Worm (Caenorhabditis elegans) whole organism, L4 larva: ENCODE measurements around the gene ceh-20.

Source experiments
- F37D6.2 ChIP-seq: sonication (generic microtip); optimal IDR thresholded peaks from 2 replicates; lab custom pipeline; 2016; ENCODE audit warnings: mild to moderate bottlenecking, missing genetic modification characterization, missing compliant biosample characterization
- T20F7.1 ChIP-seq: fragments of 200-800 bp; sonication (Bioruptor generic); optimal IDR thresholded peaks from 2 replicates; lab custom pipeline; 2018; ENCODE audit warnings: mild to moderate bottlenecking, missing genetic modification characterization, missing compliant biosample characterization
- Y48G9A.11 ChIP-seq: fragments of 200-800 bp; sonication (Bioruptor generic); IDR thresholded peaks from 2 replicates; pipeline ENCODE4 v1.3.6; 2022; ENCODE audit warnings: missing genetic modification reagents, missing genetic modification characterization, missing compliant biosample characterization
- ZK337.2 ChIP-seq: fragments of 200-800 bp; sonication (Bioruptor generic); IDR thresholded peaks from 2 replicates; pipeline ENCODE4 v1.3.6; 2022; ENCODE audit warnings: missing genetic modification reagents, missing genetic modification characterization, missing compliant biosample characterization
- aha-1 ChIP-seq: fragments of 150-350 bp; peaks from one replicate; lab custom pipeline; 2014; ENCODE audit warnings: missing biosample characterization, missing genetic modification characterization
- ceh-44 ChIP-seq: fragments of 200-800 bp; sonication (Bioruptor generic); IDR thresholded peaks from 2 replicates; pipeline ENCODE4 v1.3.6; 2022; ENCODE audit warnings: missing genetic modification reagents, missing genetic modification characterization, missing compliant biosample characterization
- ceh-82 ChIP-seq: sonication (generic microtip); optimal IDR thresholded peaks from 2 replicates; lab custom pipeline; 2017; ENCODE audit warnings: missing biosample characterization, missing genetic modification characterization
- ctbp-1 ChIP-seq: fragments of 200-800 bp; sonication (Bioruptor generic); IDR thresholded peaks from 2 replicates; pipeline ENCODE4 v1.3.6; 2022; ENCODE audit warnings: missing genetic modification reagents, missing genetic modification characterization, missing compliant biosample characterization
- daf-16 ChIP-seq, 3 experiments: sonication (generic microtip); optimal IDR thresholded peaks; 2 replicates each; lab custom pipeline; 2016 to 2017; ENCODE audit warnings: missing genetic modification characterization in 3 of 3, missing genetic modification reagents in 3 of 3, mild to moderate bottlenecking in 2 of 3, missing compliant biosample characterization in 2 of 3, missing biosample characterization in 1 of 3, moderate library complexity in 1 of 3
- daf-19 ChIP-seq: fragments of 200-800 bp; sonication (Bioruptor generic); conservative IDR thresholded peaks from 2 replicates; pipeline ENCODE4 v1.3.6; 2022; ENCODE audit warnings: missing genetic modification characterization, missing compliant biosample characterization
- daf-8 ChIP-seq: fragments of 200-800 bp; sonication (Bioruptor generic); IDR thresholded peaks from 2 replicates; pipeline ENCODE4 v1.3.6; 2022; ENCODE audit warnings: missing genetic modification characterization, missing compliant biosample characterization
- dmd-6 ChIP-seq: fragments of 200-800 bp; sonication (Bioruptor generic); IDR thresholded peaks from 2 replicates; pipeline ENCODE4 v1.3.6; 2022; ENCODE audit warnings: missing genetic modification reagents, missing genetic modification characterization, missing compliant biosample characterization
- dmd-9 ChIP-seq: fragments of 200-800 bp; sonication (Bioruptor generic); IDR thresholded peaks from 2 replicates; pipeline ENCODE4 v1.3.6; 2022; ENCODE audit warnings: missing genetic modification reagents, missing genetic modification characterization, missing compliant biosample characterization
- dpl-1 ChIP-seq: fragments of 150-350 bp; optimal IDR thresholded peaks from 2 replicates; lab custom pipeline; 2014; ENCODE audit warnings: missing biosample characterization, missing genetic modification reagents, missing genetic modification characterization
- dve-1 ChIP-seq: sonication (generic microtip); optimal IDR thresholded peaks from 2 replicates; lab custom pipeline; 2017; ENCODE audit warnings: antibody characterized with exemption, mild to moderate bottlenecking, missing genetic modification characterization, missing compliant biosample characterization; ENCODE audit not compliant: insufficient read depth
- egl-43 ChIP-seq: fragments of 200-800 bp; sonication (Bioruptor generic); IDR thresholded peaks from 2 replicates; pipeline ENCODE4 v1.3.6; 2022; ENCODE audit warnings: missing genetic modification reagents, missing genetic modification characterization, missing compliant biosample characterization
- hif-1 ChIP-seq, 2 experiments: sonication (generic microtip); optimal IDR thresholded peaks; 2 replicates each; lab custom pipeline; 2016 to 2017; ENCODE audit warnings: missing compliant biosample characterization in 2 of 2, missing genetic modification characterization in 2 of 2, missing genetic modification reagents in 2 of 2, missing genotype in 2 of 2, mild to moderate bottlenecking in 1 of 2
- hlh-11 ChIP-seq: fragments of 200-800 bp; sonication (Bioruptor generic); optimal IDR thresholded peaks from 2 replicates; lab custom pipeline; 2018; ENCODE audit warnings: mild to moderate bottlenecking, missing genetic modification characterization, missing compliant biosample characterization
- lin-38 ChIP-seq: fragments of 200-800 bp; sonication (Bioruptor generic); IDR thresholded peaks from 2 replicates; pipeline ENCODE4 v1.3.6; 2022; ENCODE audit warnings: missing genetic modification reagents, missing genetic modification characterization, missing compliant biosample characterization
- lsy-2 ChIP-seq, 2 experiments: fragments of 150-350 bp in 1 of 2; sonication (generic microtip) in 1 of 2; optimal IDR thresholded peaks; 2 replicates each; lab custom pipeline; 2014 to 2017; ENCODE audit warnings: missing biosample characterization in 2 of 2, missing genetic modification characterization in 2 of 2
- mdl-1 ChIP-seq, 2 experiments: fragments of 150-350 bp in 1 of 2; sonication (generic microtip) in 1 of 2; optimal IDR thresholded peaks; 2 replicates each; lab custom pipeline; 2014 to 2017; ENCODE audit warnings: missing biosample characterization in 2 of 2, missing genetic modification characterization in 2 of 2
- mep-1 ChIP-seq: fragments of 150-350 bp; sonication (generic microtip); optimal IDR thresholded peaks from 3 replicates; lab custom pipeline; 2014; ENCODE audit warnings: missing biosample characterization, missing genetic modification characterization
- nhr-10 ChIP-seq: fragments of 150-350 bp; optimal IDR thresholded peaks from 2 replicates; lab custom pipeline; 2014; ENCODE audit warnings: missing biosample characterization, missing genetic modification characterization
- nhr-111 ChIP-seq: fragments of 200-800 bp; sonication (Bioruptor generic); optimal IDR thresholded peaks from 2 replicates; lab custom pipeline; 2018; ENCODE audit warnings: mild to moderate bottlenecking, missing genetic modification characterization, missing compliant biosample characterization
- nhr-237 ChIP-seq: sonication (generic microtip); optimal IDR thresholded peaks from 2 replicates; lab custom pipeline; 2017; ENCODE audit warnings: missing biosample characterization, missing genetic modification characterization
- nhr-25 ChIP-seq: sonication (generic microtip); optimal IDR thresholded peaks from 2 replicates; lab custom pipeline; 2017; ENCODE audit warnings: missing genetic modification characterization, mild to moderate bottlenecking, missing compliant biosample characterization, antibody characterized with exemption, moderate library complexity, borderline replicate concordance; ENCODE audit not compliant: insufficient read depth
- nhr-28 ChIP-seq: fragments of 150-350 bp; optimal IDR thresholded peaks from 2 replicates; lab custom pipeline; 2014; ENCODE audit warnings: missing biosample characterization, missing genetic modification characterization
- nhr-41 ChIP-seq: fragments of 200-800 bp; sonication (Bioruptor generic); IDR thresholded peaks from 2 replicates; pipeline ENCODE4 v1.3.6; 2022; ENCODE audit warnings: missing genetic modification reagents, missing genetic modification characterization, missing compliant biosample characterization
- nhr-48 ChIP-seq: sonication (generic microtip); optimal IDR thresholded peaks from 2 replicates; lab custom pipeline; 2016; ENCODE audit warnings: mild to moderate bottlenecking, missing genetic modification characterization, missing compliant biosample characterization
- pha-4 ChIP-seq, 2 experiments: fragments of 150-350 bp in 1 of 2; fragments of 200-800 bp in 1 of 2; sonication (Bioruptor generic) in 1 of 2; IDR thresholded peaks in 1 of 2; optimal IDR thresholded peaks in 1 of 2; 2 replicates each; pipeline versions ENCODE4 v1.3.6 to Lab custom; 2014 to 2022; ENCODE audit warnings: missing genetic modification characterization in 2 of 2, missing genetic modification reagents in 2 of 2, missing biosample characterization in 1 of 2, missing compliant biosample characterization in 1 of 2
- pqm-1 ChIP-seq: sonication (generic microtip); optimal IDR thresholded peaks from 2 replicates; lab custom pipeline; 2017; ENCODE audit warnings: missing biosample characterization, missing genetic modification characterization
- saeg-2 ChIP-seq: fragments of 200-800 bp; sonication (Bioruptor generic); IDR thresholded peaks from 2 replicates; pipeline ENCODE4 v1.3.6; 2022; ENCODE audit warnings: missing genetic modification reagents, missing genetic modification characterization, missing compliant biosample characterization
- set-16 ChIP-seq: fragments of 200-800 bp; sonication (Bioruptor generic); IDR thresholded peaks from 2 replicates; pipeline ENCODE4 v1.3.6; 2022; ENCODE audit warnings: missing genetic modification reagents, missing genetic modification characterization, missing compliant biosample characterization
- skn-1 ChIP-seq: fragments of 150-350 bp; optimal IDR thresholded peaks from 2 replicates; lab custom pipeline; 2014; ENCODE audit warnings: missing biosample characterization, missing genetic modification characterization
- snpc-1.2 ChIP-seq: fragments of 200-800 bp; sonication (Bioruptor generic); IDR thresholded peaks from 2 replicates; pipeline ENCODE4 v1.3.6; 2022; ENCODE audit warnings: missing genetic modification reagents, missing genetic modification characterization, missing compliant biosample characterization
- spr-1 ChIP-seq: sonication (generic microtip); optimal IDR thresholded peaks from 2 replicates; lab custom pipeline; 2016; ENCODE audit warnings: mild to moderate bottlenecking, missing genetic modification characterization, missing compliant biosample characterization
- vab-7 ChIP-seq: fragments of 200-800 bp; sonication (Bioruptor generic); IDR thresholded peaks from 2 replicates; pipeline ENCODE4 v1.3.6; 2022; ENCODE audit warnings: missing genetic modification reagents, missing genetic modification characterization, missing compliant biosample characterization

The ceh-20 gene

ce11 chrIII:6931896-6932295 lies 47.8 kb upstream of the ceh-20 start, which contains the start of gene byn-1 (continued):
- TF ChIP-seq ceh-44 (GFP tag; lab: Robert Waterston, UW), result no peak
- peak; percentile 58 for TF ChIP-seq lin-38 (GFP tag; lab: Robert Waterston, UW)
- TF ChIP-seq Y48G9A.11, result peak; percentile 46; the same call in 1 of the 2 replicates
- no peak for TF ChIP-seq nhr-111 (GFP tag; lab: Kevin White, UChicago)
- no peak for TF ChIP-seq vab-7 (GFP tag; lab: Robert Waterston, UW)

ce11 chrIII:6935269-6936017 lies 44.2 kb upstream of the ceh-20 start, which contains the start of the genes F57B9.8 and coq-2:
TSS of gene F57B9.8 (minus strand) at chrIII:6935319.
TSS of gene coq-2 (plus strand) at chrIII:6935967.
- no peak for TF ChIP-seq skn-1
- TF ChIP-seq daf-8 (GFP tag; lab: Robert Waterston, UW), result no peak
- no peak for TF ChIP-seq pqm-1 (tag; lab: Kevin White, UChicago)
- peak; percentile 34 for TF ChIP-seq dve-1 (tag; lab: Kevin White, UChicago)
- peak; percentile 99 for TF ChIP-seq aha-1 (tag; lab: Kevin White, UChicago)
- TF ChIP-seq hif-1 (tag; optimal IDR thresholded peaks at IDR 0.05; lab: Kevin White, UChicago), result peak in 1 of 2 experiments; percentile 97

ce11 chrIII:6939523-6939922 lies 40.2 kb upstream of the ceh-20 start, which contains the start of gene F57B9.3:
TSS of gene F57B9.3 (plus strand) at chrIII:6939823.
- TF ChIP-seq snpc-1.2 (GFP tag; lab: Robert Waterston, UW) (no peak), daf-16 (GFP tag; optimal IDR thresholded peaks at IDR 0.05; lab: Kevin White, UChicago) (no peak), daf-16 (tag; optimal IDR thresholded peaks at IDR 0.05; lab: Kevin White, UChicago) (peak; percentile 28), dmd-6 (GFP tag; lab: Robert Waterston, UW) (no peak), saeg-2 (GFP tag; lab: Robert Waterston, UW) (no peak), nhr-28 (no peak)

ce11 chrIII:6945319-6945718 lies 34.4 kb upstream of the ceh-20 start:
- TF ChIP-seq egl-43 (GFP tag; lab: Robert Waterston, UW) (0 out of 2 replicates have a peak, but pooled peaks have one; percentile 23), ceh-82 (tag; lab: Kevin White, UChicago) (no peak), set-16 (GFP tag; lab: Robert Waterston, UW) (peak; percentile 65)

ce11 chrIII:6945747-6946146 lies 33.9 kb upstream of the ceh-20 start, which contains the start of gene abu-13:
TSS of gene abu-13 (minus strand) at chrIII:6945898.
- TF ChIP-seq mdl-1 (tag; optimal IDR thresholded peaks at IDR 0.05; lab: Kevin White, UChicago) (peak in 1 of 2 experiments; percentile 10), dpl-1 (GFP tag; lab: Kevin White, UChicago) (no peak), hlh-11 (tag; lab: Kevin White, UChicago) (peak; percentile 7), nhr-28 (peak; percentile 19)

ce11 chrIII:6946382-6946781 lies 33.3 kb upstream of the ceh-20 start, which contains the start of gene let-711:
TSS of gene let-711 (plus strand) at chrIII:6946718.
- TF ChIP-seq Y48G9A.11 (peak; percentile 97), dmd-6 (GFP tag; lab: Robert Waterston, UW) (no peak), pha-4 (GFP tag; IDR thresholded peaks at IDR 0.05; lab: Robert Waterston, UW) (no peak), pha-4 (tag; optimal IDR thresholded peaks at IDR 0.05; lab: Kevin White, UChicago) (no peak), nhr-25 (tag; lab: Kevin White, UChicago) (no peak), spr-1 (tag; lab: Kevin White, UChicago) (no peak), mdl-1 (tag; optimal IDR thresholded peaks at IDR 0.05; lab: Kevin White, UChicago) (no peak), nhr-10 (tag; lab: Kevin White, UChicago) (no peak), ctbp-1 (no peak), nhr-48 (tag; lab: Kevin White, UChicago) (no peak), set-16 (GFP tag; lab: Robert Waterston, UW) (no peak), lsy-2 (tag; optimal IDR thresholded peaks at IDR 0.05; lab: Kevin White, UChicago) (peak in 1 of 2 experiments; percentile 27), F37D6.2 (no peak), nhr-41 (GFP tag; lab: Robert Waterston, UW) (no peak), nhr-28 (no peak), daf-19 (GFP tag; lab: Robert Waterston, UW) (no peak), nhr-237 (tag; lab: Kevin White, UChicago) (no peak), aha-1 (tag; lab: Kevin White, UChicago) (peak; percentile 56), ZK337.2 (GFP tag; lab: Robert Waterston, UW) (no peak), mep-1 (tag; lab: Kevin White, UChicago) (no peak), T20F7.1 (GFP tag; lab: Kevin White, UChicago) (peak; percentile 95), dmd-9 (GFP tag; lab: Robert Waterston, UW) (no peak)
